Worm (Caenorhabditis elegans) whole organism, L4 larva: Measurements from ENCODE around the gene B0334.4.
A peak's percentile ranks its signal among the peaks of the same experiment; 100 is the strongest.

ENCODE experiments used
- F49E8.2 ChIP-seq: sonication (generic microtip); optimal IDR thresholded peaks from 2 replicates; lab custom pipeline; 2016; ENCODE audit warnings: missing compliant biosample characterization, mild to moderate bottlenecking, missing genetic modification characterization, borderline replicate concordance
- T26A8.4 ChIP-seq: fragments of 200-800 bp; sonication (Bioruptor generic); IDR thresholded peaks from 2 replicates; pipeline ENCODE4 v1.3.6; 2022; ENCODE audit warnings: missing genetic modification characterization, missing compliant biosample characterization
- aha-1 ChIP-seq: fragments of 150-350 bp; peaks from one replicate; lab custom pipeline; 2014; ENCODE audit warnings: missing biosample characterization, missing genetic modification characterization
- ama-1 ChIP-seq: fragments of 150-350 bp; optimal IDR thresholded peaks from 2 replicates; lab custom pipeline; 2014; ENCODE audit warnings: inconsistent platforms, mixed read lengths
- ceh-20 ChIP-seq: fragments of 200-800 bp; sonication (Bioruptor generic); IDR thresholded peaks from 2 replicates; pipeline ENCODE4 v1.3.6; 2022; ENCODE audit warnings: missing genetic modification reagents, missing genetic modification characterization, missing compliant biosample characterization
- ceh-82 ChIP-seq: sonication (generic microtip); optimal IDR thresholded peaks from 2 replicates; lab custom pipeline; 2017; ENCODE audit warnings: missing biosample characterization, missing genetic modification characterization
- ces-1 ChIP-seq: fragments of 150-350 bp; sonication (generic microtip); optimal IDR thresholded peaks from 4 replicates; lab custom pipeline; 2014; ENCODE audit warnings: missing biosample characterization, missing genetic modification reagents, missing genetic modification characterization
- ctbp-1 ChIP-seq: fragments of 200-800 bp; sonication (Bioruptor generic); IDR thresholded peaks from 2 replicates; pipeline ENCODE4 v1.3.6; 2022; ENCODE audit warnings: missing genetic modification reagents, missing genetic modification characterization, missing compliant biosample characterization
- daf-16 ChIP-seq, 3 experiments: sonication (generic microtip); optimal IDR thresholded peaks; 2 replicates each; lab custom pipeline; 2016 to 2017; ENCODE audit warnings: missing genetic modification characterization in 3 of 3, missing genetic modification reagents in 3 of 3, mild to moderate bottlenecking in 2 of 3, missing compliant biosample characterization in 2 of 3, missing biosample characterization in 1 of 3, moderate library complexity in 1 of 3
- dmd-6 ChIP-seq: fragments of 200-800 bp; sonication (Bioruptor generic); IDR thresholded peaks from 2 replicates; pipeline ENCODE4 v1.3.6; 2022; ENCODE audit warnings: missing genetic modification reagents, missing genetic modification characterization, missing compliant biosample characterization
- dpl-1 ChIP-seq: fragments of 150-350 bp; optimal IDR thresholded peaks from 2 replicates; lab custom pipeline; 2014; ENCODE audit warnings: missing biosample characterization, missing genetic modification reagents, missing genetic modification characterization
- duxl-1 ChIP-seq: sonication (generic microtip); optimal IDR thresholded peaks from 2 replicates; lab custom pipeline; 2016; ENCODE audit warnings: mild to moderate bottlenecking, missing genetic modification characterization, moderate library complexity, missing compliant biosample characterization; ENCODE audit not compliant: poor library complexity
- dve-1 ChIP-seq: sonication (generic microtip); optimal IDR thresholded peaks from 2 replicates; lab custom pipeline; 2017; ENCODE audit warnings: antibody characterized with exemption, mild to moderate bottlenecking, missing genetic modification characterization, missing compliant biosample characterization; ENCODE audit not compliant: insufficient read depth
- egl-27 ChIP-seq: sonication (generic microtip); optimal IDR thresholded peaks from 3 replicates; lab custom pipeline; 2017; ENCODE audit warnings: missing biosample characterization, missing genetic modification reagents, missing genetic modification characterization
- egl-43 ChIP-seq: fragments of 200-800 bp; sonication (Bioruptor generic); IDR thresholded peaks from 2 replicates; pipeline ENCODE4 v1.3.6; 2022; ENCODE audit warnings: missing genetic modification reagents, missing genetic modification characterization, missing compliant biosample characterization
- fkh-10 ChIP-seq: fragments of 150-350 bp; optimal IDR thresholded peaks from 2 replicates; lab custom pipeline; 2014; ENCODE audit warnings: missing biosample characterization, missing genetic modification reagents, missing genetic modification characterization
- hif-1 ChIP-seq, 2 experiments: sonication (generic microtip); optimal IDR thresholded peaks; 2 replicates each; lab custom pipeline; 2016 to 2017; ENCODE audit warnings: missing compliant biosample characterization in 2 of 2, missing genetic modification characterization in 2 of 2, missing genetic modification reagents in 2 of 2, missing genotype in 2 of 2, mild to moderate bottlenecking in 1 of 2
- hlh-11 ChIP-seq: fragments of 200-800 bp; sonication (Bioruptor generic); optimal IDR thresholded peaks from 2 replicates; lab custom pipeline; 2018; ENCODE audit warnings: mild to moderate bottlenecking, missing genetic modification characterization, missing compliant biosample characterization
- hmg-1.1 ChIP-seq: fragments of 200-800 bp; sonication (Bioruptor generic); IDR thresholded peaks from 2 replicates; pipeline ENCODE4 v1.3.6; 2022; ENCODE audit warnings: missing genetic modification reagents, missing genetic modification characterization, missing compliant biosample characterization
- lin-15B ChIP-seq: fragments of 150-350 bp; sonication (generic microtip); optimal IDR thresholded peaks from 3 replicates; lab custom pipeline; 2014; ENCODE audit warnings: missing biosample characterization, missing genetic modification characterization
- lin-38 ChIP-seq: fragments of 200-800 bp; sonication (Bioruptor generic); IDR thresholded peaks from 2 replicates; pipeline ENCODE4 v1.3.6; 2022; ENCODE audit warnings: missing genetic modification reagents, missing genetic modification characterization, missing compliant biosample characterization
- lin-39 ChIP-seq: fragments of 150-350 bp; optimal IDR thresholded peaks from 2 replicates; lab custom pipeline; 2014; ENCODE audit warnings: missing biosample characterization, missing genetic modification reagents, missing genetic modification characterization
- mdl-1 ChIP-seq, 2 experiments: fragments of 150-350 bp in 1 of 2; sonication (generic microtip) in 1 of 2; optimal IDR thresholded peaks; 2 replicates each; lab custom pipeline; 2014 to 2017; ENCODE audit warnings: missing biosample characterization in 2 of 2, missing genetic modification characterization in 2 of 2
- mep-1 ChIP-seq: fragments of 150-350 bp; sonication (generic microtip); optimal IDR thresholded peaks from 3 replicates; lab custom pipeline; 2014; ENCODE audit warnings: missing biosample characterization, missing genetic modification characterization
- mes-2 ChIP-seq: sonication (generic microtip); optimal IDR thresholded peaks from 2 replicates; lab custom pipeline; 2016; ENCODE audit warnings: missing genotype, mild to moderate bottlenecking, missing genetic modification characterization, missing compliant biosample characterization; ENCODE audit not compliant: poor library complexity, severe bottlenecking
- nhr-10 ChIP-seq: fragments of 150-350 bp; optimal IDR thresholded peaks from 2 replicates; lab custom pipeline; 2014; ENCODE audit warnings: missing biosample characterization, missing genetic modification characterization
- nhr-28 ChIP-seq: fragments of 150-350 bp; optimal IDR thresholded peaks from 2 replicates; lab custom pipeline; 2014; ENCODE audit warnings: missing biosample characterization, missing genetic modification characterization
- nhr-48 ChIP-seq: sonication (generic microtip); optimal IDR thresholded peaks from 2 replicates; lab custom pipeline; 2016; ENCODE audit warnings: mild to moderate bottlenecking, missing genetic modification characterization, missing compliant biosample characterization
- nhr-77 ChIP-seq: fragments of 150-350 bp; optimal IDR thresholded peaks from 2 replicates; lab custom pipeline; 2014; ENCODE audit warnings: missing biosample characterization, missing genetic modification characterization
- pqm-1 ChIP-seq: sonication (generic microtip); optimal IDR thresholded peaks from 2 replicates; lab custom pipeline; 2017; ENCODE audit warnings: missing biosample characterization, missing genetic modification characterization
- set-16 ChIP-seq: fragments of 200-800 bp; sonication (Bioruptor generic); IDR thresholded peaks from 2 replicates; pipeline ENCODE4 v1.3.6; 2022; ENCODE audit warnings: missing genetic modification reagents, missing genetic modification characterization, missing compliant biosample characterization
- spr-1 ChIP-seq: sonication (generic microtip); optimal IDR thresholded peaks from 2 replicates; lab custom pipeline; 2016; ENCODE audit warnings: mild to moderate bottlenecking, missing genetic modification characterization, missing compliant biosample characterization
- tag-97 ChIP-seq: fragments of 200-800 bp; sonication (Bioruptor generic); IDR thresholded peaks from 2 replicates; pipeline ENCODE4 v1.3.6; 2022; ENCODE audit warnings: missing genetic modification characterization, missing compliant biosample characterization
- tra-1 ChIP-seq: fragments of 200-800 bp; sonication (Bioruptor generic); IDR thresholded peaks from 2 replicates; pipeline ENCODE4 v1.3.6; 2022; ENCODE audit warnings: missing genetic modification reagents, missing genetic modification characterization, missing compliant biosample characterization
- vab-7 ChIP-seq: fragments of 200-800 bp; sonication (Bioruptor generic); IDR thresholded peaks from 2 replicates; pipeline ENCODE4 v1.3.6; 2022; ENCODE audit warnings: missing genetic modification reagents, missing genetic modification characterization, missing compliant biosample characterization
- zfp-3 ChIP-seq: fragments of 200-800 bp; sonication (Bioruptor generic); conservative IDR thresholded peaks from 2 replicates; pipeline ENCODE4 v1.3.6; 2022; ENCODE audit warnings: missing genetic modification reagents, missing genetic modification characterization, missing compliant biosample characterization

The B0334.4 gene

ce11 chrII:11453025-11453424 is 42.5 kb upstream of the B0334.4 start, which contains the start of gene rsp-1 (continued):
- TF ChIP-seq hif-1 (tag; optimal IDR thresholded peaks at IDR 0.05; lab: Kevin White, UChicago) (peak; percentile 3 to 79), fkh-10 (GFP tag; lab: Kevin White, UChicago) (peak; percentile 60), nhr-10 (tag; lab: Kevin White, UChicago) (no peak), nhr-48 (tag; lab: Kevin White, UChicago) (peak; percentile 82), zfp-3 (GFP tag; lab: Robert Waterston, UW) (peak; percentile 79; the same call in 1 of the 2 replicates), ces-1 (no peak), T26A8.4 (GFP tag; lab: Robert Waterston, UW) (peak; percentile 84), egl-43 (GFP tag; lab: Robert Waterston, UW) (peak; percentile 73; the same call in 1 of the 2 replicates), dpl-1 (GFP tag; lab: Kevin White, UChicago) (peak; percentile 86)

- TF ChIP-seq lin-15B (tag; lab: Kevin White, UChicago), result no peak
- peak; percentile 13; the same call in 1 of the 2 replicates for TF ChIP-seq dmd-6 (GFP tag; lab: Robert Waterston, UW)
- 0 out of 2 replicates have a peak, but pooled peaks have one; percentile 10 for TF ChIP-seq hmg-1.1 (GFP tag; lab: Robert Waterston, UW)
- TF ChIP-seq, all 104 proteins: peak for 2
These were observed 41.9 kb upstream of the B0334.4 start for ce11 chrII:11453639-11454038.

- TF ChIP-seq ctbp-1 (no peak), tag-97 (GFP tag; lab: Robert Waterston, UW) (no peak), tra-1 (GFP tag; lab: Robert Waterston, UW) (no peak), mdl-1 (tag; optimal IDR thresholded peaks at IDR 0.05; lab: Kevin White, UChicago) (no peak), fkh-10 (GFP tag; lab: Kevin White, UChicago) (no peak), spr-1 (tag; lab: Kevin White, UChicago) (no peak), vab-7 (no peak), aha-1 (peak; percentile 13), duxl-1 (tag; lab: Kevin White, UChicago) (no peak), set-16 (peak; percentile 89), lin-39 (tag; lab: Kevin White, UChicago) (no peak)
These were observed 40.4 kb upstream of the B0334.4 start for ce11 chrII:11455140-11455539.

ce11 chrII:11455715-11456114 is 39.8 kb upstream of the B0334.4 start:
- no peak for TF ChIP-seq ceh-82 (tag; lab: Kevin White, UChicago)
- no peak for TF ChIP-seq ama-1 (lab: Kevin White, UChicago)
- peak; percentile 25 for TF ChIP-seq mes-2 (tag; lab: Kevin White, UChicago)
- TF ChIP-seq lin-38 (GFP tag; lab: Robert Waterston, UW), result peak; percentile 30
- TF ChIP-seq egl-27, result no peak
- peak; percentile 5 for TF ChIP-seq mep-1 (tag; lab: Kevin White, UChicago)
- TF ChIP-seq, all 104 proteins: peak for 3

ce11 chrII:11459883-11460282 is 35.6 kb upstream of the B0334.4 start:
- TF ChIP-seq nhr-77 (peak; percentile 11), nhr-28 (tag; lab: Kevin White, UChicago) (peak; percentile 75), dmd-6 (GFP tag; lab: Robert Waterston, UW) (peak; percentile 27; the same call in 1 of the 2 replicates), ceh-20 (no peak), daf-16 (GFP tag; optimal IDR thresholded peaks at IDR 0.05; lab: Kevin White, UChicago) (no peak), daf-16 (tag; optimal IDR thresholded peaks at IDR 0.05; lab: Kevin White, UChicago) (peak; percentile 43), hlh-11 (tag; lab: Kevin White, UChicago) (peak; percentile 40), F49E8.2 (tag; lab: Kevin White, UChicago) (no peak), lin-38 (GFP tag; lab: Robert Waterston, UW) (peak; percentile 20; the same call in 1 of the 2 replicates), hif-1 (tag; optimal IDR thresholded peaks at IDR 0.05; lab: Kevin White, UChicago) (no peak), aha-1 (peak; percentile 12), pqm-1 (tag; lab: Kevin White, UChicago) (peak; percentile 54), dve-1 (tag; lab: Kevin White, UChicago) (peak; percentile 39)
